Worm (Caenorhabditis elegans) whole organism, L2 larva: ENCODE measurements around the gene tmed-13.

Experiments
- ZK546.5 ChIP-seq: sonication (generic microtip); optimal IDR thresholded peaks from 2 replicates; lab custom pipeline; 2017; ENCODE audit warnings: missing biosample characterization, missing genetic modification characterization
- ama-1 ChIP-seq: fragments of 150-350 bp; optimal IDR thresholded peaks from 2 replicates; lab custom pipeline; 2018; ENCODE audit warnings: inconsistent platforms
- elt-3 ChIP-seq: sonication (generic microtip); optimal IDR thresholded peaks from 2 replicates; lab custom pipeline; 2017; ENCODE audit warnings: missing biosample characterization, missing genetic modification characterization
- lsy-2 ChIP-seq, 2 experiments: fragments of 150-350 bp in 1 of 2; sonication (generic microtip) in 1 of 2; optimal IDR thresholded peaks; 2 replicates each; lab custom pipeline; 2014 to 2017; ENCODE audit warnings: missing biosample characterization in 2 of 2, missing genetic modification characterization in 2 of 2
- nhr-6 ChIP-seq: fragments of 150-350 bp; optimal IDR thresholded peaks from 2 replicates; lab custom pipeline; 2014; ENCODE audit warnings: missing biosample characterization, missing genetic modification characterization
- nhr-77 ChIP-seq: fragments of 150-350 bp; optimal IDR thresholded peaks from 2 replicates; lab custom pipeline; 2014; ENCODE audit warnings: missing biosample characterization, missing genetic modification characterization
- peb-1 ChIP-seq: fragments of 150-350 bp; optimal IDR thresholded peaks from 2 replicates; lab custom pipeline; 2014; ENCODE audit warnings: missing biosample characterization, missing genetic modification characterization
- snpc-4 ChIP-seq: fragments of 150-350 bp; optimal IDR thresholded peaks from 2 replicates; lab custom pipeline; 2014; ENCODE audit warnings: missing biosample characterization, missing genetic modification characterization
- unc-62 ChIP-seq: fragments of 150-350 bp; optimal IDR thresholded peaks from 2 replicates; lab custom pipeline; 2014; ENCODE audit warnings: missing biosample characterization, missing genetic modification reagents, missing genetic modification characterization
- ztf-11 ChIP-seq: sonication (generic microtip); optimal IDR thresholded peaks from 2 replicates; lab custom pipeline; 2017; ENCODE audit warnings: missing biosample characterization, missing genetic modification characterization

DNA sequence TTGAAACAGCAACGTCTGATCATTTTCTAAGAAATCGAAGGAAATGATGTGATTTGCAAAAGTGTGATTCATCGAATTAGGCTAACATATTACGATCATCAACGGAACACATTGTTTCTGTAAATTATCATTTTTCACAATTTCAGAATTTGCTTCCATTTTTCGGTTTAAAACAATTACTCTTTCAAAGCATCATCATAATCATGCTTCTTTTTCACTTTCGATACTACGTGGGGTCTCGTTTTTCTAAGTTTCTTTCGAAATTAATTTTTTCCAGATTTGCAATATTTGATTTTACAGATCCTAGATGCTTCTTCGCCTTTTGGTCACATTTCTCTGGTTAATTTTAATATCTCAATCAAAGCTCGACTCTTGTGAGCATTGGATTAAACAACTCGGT is 9.0 kb upstream of the tmed-13 start, which contains the start of gene tyr-6:
- TF ChIP-seq snpc-4 (tag; lab: Kevin White, UChicago) (no peak), peb-1 (no peak), ama-1 (lab: Kevin White, UChicago) (no peak), ZK546.5 (tag; lab: Kevin White, UChicago) (no peak), lsy-2 (tag; optimal IDR thresholded peaks at IDR 0.05; lab: Kevin White, UChicago) (no peak), elt-3 (no peak), ztf-11 (tag; lab: Kevin White, UChicago) (no peak), nhr-6 (tag; lab: Kevin White, UChicago) (no peak), nhr-77 (no peak), unc-62 (GFP tag; lab: Kevin White, UChicago) (no peak)
